Worm (Caenorhabditis elegans) whole organism, late embryonic: Measurements from ENCODE around the gene C16C8.22.
"Not testable (repeated sequence)": the region's sequence is repeated elsewhere in the genome, so short reads cannot be mapped to it uniquely, and the experiment has no call there.

ENCODE experiments used
- F13H6.1 ChIP-seq: sonication (generic microtip); optimal IDR thresholded peaks from 2 replicates; lab custom pipeline; 2016; ENCODE audit warnings: missing genetic modification characterization, missing compliant biosample characterization
- K02D7.2 ChIP-seq: sonication (generic microtip); optimal IDR thresholded peaks from 2 replicates; lab custom pipeline; 2017; ENCODE audit warnings: mild to moderate bottlenecking, missing genetic modification characterization, missing compliant biosample characterization
- K09A11.1 ChIP-seq: sonication (generic microtip); optimal IDR thresholded peaks from 2 replicates; lab custom pipeline; 2017; ENCODE audit warnings: antibody characterized with exemption, mild to moderate bottlenecking, missing genetic modification characterization, missing compliant biosample characterization; ENCODE audit not compliant: insufficient read depth
- T23F11.4 ChIP-seq: fragments of 200-800 bp; sonication (Bioruptor generic); optimal IDR thresholded peaks from 2 replicates; lab custom pipeline; 2018; ENCODE audit warnings: mild to moderate bottlenecking, missing genetic modification characterization, missing compliant biosample characterization
- Y22D7AL.16 ChIP-seq: sonication (generic microtip); optimal IDR thresholded peaks from 2 replicates; lab custom pipeline; 2016; ENCODE audit warnings: missing genetic modification characterization, missing compliant biosample characterization
- ama-1 ChIP-seq: fragments of 150-350 bp; optimal IDR thresholded peaks from 2 replicates; lab custom pipeline; 2014
- ceh-2 ChIP-seq: sonication (generic microtip); optimal IDR thresholded peaks from 2 replicates; lab custom pipeline; 2016; ENCODE audit warnings: missing genotype, missing genetic modification characterization, missing compliant biosample characterization
- ceh-22 ChIP-seq: sonication (generic microtip); optimal IDR thresholded peaks from 2 replicates; lab custom pipeline; 2017; ENCODE audit warnings: missing biosample characterization, missing genetic modification characterization
- ceh-24 ChIP-seq: sonication (generic microtip); optimal IDR thresholded peaks from 2 replicates; lab custom pipeline; 2016; ENCODE audit warnings: mild to moderate bottlenecking, missing genetic modification characterization, missing compliant biosample characterization
- ceh-30 ChIP-seq: fragments of 150-350 bp; optimal IDR thresholded peaks from 2 replicates; lab custom pipeline; 2014; ENCODE audit warnings: missing biosample characterization, missing genetic modification characterization
- ceh-45 ChIP-seq: fragments of 200-800 bp; sonication (Bioruptor generic); IDR thresholded peaks from 2 replicates; pipeline ENCODE4 v1.3.6; 2022; ENCODE audit warnings: missing genetic modification reagents, missing genetic modification characterization, missing compliant biosample characterization
- ceh-48 ChIP-seq: sonication (generic microtip); optimal IDR thresholded peaks from 2 replicates; lab custom pipeline; 2016; ENCODE audit warnings: missing genetic modification characterization, inconsistent platforms, missing compliant biosample characterization
- ceh-6 ChIP-seq: fragments of 200-800 bp; sonication (Bioruptor generic); optimal IDR thresholded peaks from 2 replicates; lab custom pipeline; 2018; ENCODE audit warnings: mild to moderate bottlenecking, missing genetic modification characterization, missing compliant biosample characterization
- dmd-4 ChIP-seq: sonication (generic microtip); optimal IDR thresholded peaks from 2 replicates; lab custom pipeline; 2016; ENCODE audit warnings: borderline replicate concordance, missing genetic modification characterization, missing compliant biosample characterization
- elt-2 ChIP-seq: sonication (generic microtip); optimal IDR thresholded peaks from 2 replicates; lab custom pipeline; 2016; ENCODE audit warnings: missing genetic modification reagents, missing genetic modification characterization, missing compliant biosample characterization
- elt-4 ChIP-seq: sonication (generic microtip); optimal IDR thresholded peaks from 2 replicates; lab custom pipeline; 2016; ENCODE audit warnings: missing genetic modification characterization, missing compliant biosample characterization
- ets-4 ChIP-seq: sonication (generic microtip); optimal IDR thresholded peaks from 2 replicates; lab custom pipeline; 2016; ENCODE audit warnings: missing genetic modification characterization, missing compliant biosample characterization
- eyg-1 ChIP-seq: sonication (generic microtip); optimal IDR thresholded peaks from 2 replicates; lab custom pipeline; 2016; ENCODE audit warnings: missing genotype, missing genetic modification characterization, missing compliant biosample characterization
- fkh-10 ChIP-seq: fragments of 150-350 bp; optimal IDR thresholded peaks from 2 replicates; lab custom pipeline; 2014; ENCODE audit warnings: missing biosample characterization, missing genetic modification reagents, missing genetic modification characterization
- hlh-13 ChIP-seq: fragments of 200-800 bp; sonication (Bioruptor generic); optimal IDR thresholded peaks from 2 replicates; lab custom pipeline; 2018; ENCODE audit warnings: mild to moderate bottlenecking, missing genetic modification characterization, missing compliant biosample characterization
- hlh-15 ChIP-seq: sonication (generic microtip); optimal IDR thresholded peaks from 2 replicates; lab custom pipeline; 2016; ENCODE audit warnings: missing genetic modification characterization, missing compliant biosample characterization
- hlh-30 ChIP-seq: sonication (generic microtip); optimal IDR thresholded peaks from 2 replicates; lab custom pipeline; 2017; ENCODE audit warnings: antibody characterized with exemption, missing genetic modification characterization, missing compliant biosample characterization; ENCODE audit not compliant: insufficient read depth
- hlh-6 ChIP-seq: sonication (generic microtip); optimal IDR thresholded peaks from 2 replicates; lab custom pipeline; 2016; ENCODE audit warnings: missing genotype, missing genetic modification characterization, missing compliant biosample characterization
- hlh-8 ChIP-seq: sonication (generic microtip); optimal IDR thresholded peaks from 2 replicates; lab custom pipeline; 2016; ENCODE audit warnings: missing genotype, missing genetic modification characterization, missing compliant biosample characterization
- lin-11 ChIP-seq: fragments of 200-800 bp; sonication (Bioruptor generic); optimal IDR thresholded peaks from 2 replicates; lab custom pipeline; 2018; ENCODE audit warnings: mild to moderate bottlenecking, missing genetic modification characterization, missing compliant biosample characterization
- nhr-11 ChIP-seq: fragments of 150-350 bp; optimal IDR thresholded peaks from 2 replicates; lab custom pipeline; 2014; ENCODE audit warnings: missing biosample characterization, missing genetic modification characterization
- pag-3 ChIP-seq: sonication (generic microtip); optimal IDR thresholded peaks from 2 replicates; lab custom pipeline; 2016; ENCODE audit warnings: missing compliant biosample characterization, missing genetic modification characterization, borderline replicate concordance
- pat-9 ChIP-seq: fragments of 200-800 bp; sonication (Bioruptor generic); optimal IDR thresholded peaks from 2 replicates; lab custom pipeline; 2018; ENCODE audit warnings: mild to moderate bottlenecking, missing genetic modification characterization, moderate library complexity, missing compliant biosample characterization
- pax-1 ChIP-seq: fragments of 150-350 bp; optimal IDR thresholded peaks from 2 replicates; lab custom pipeline; 2014; ENCODE audit warnings: missing biosample characterization, missing genetic modification characterization
- pha-4 ChIP-seq: fragments of 150-350 bp; optimal IDR thresholded peaks from 2 replicates; lab custom pipeline; 2018; ENCODE audit warnings: missing biosample characterization, missing genetic modification reagents, missing genetic modification characterization
- pqm-1 ChIP-seq: sonication (generic microtip); optimal IDR thresholded peaks from 2 replicates; lab custom pipeline; 2016; ENCODE audit warnings: missing genetic modification characterization, missing compliant biosample characterization
- pros-1 ChIP-seq: fragments of 150-350 bp; optimal IDR thresholded peaks from 2 replicates; lab custom pipeline; 2014; ENCODE audit warnings: missing biosample characterization, missing genetic modification reagents, missing genetic modification characterization
- ref-2 ChIP-seq: sonication (generic microtip); optimal IDR thresholded peaks from 2 replicates; lab custom pipeline; 2016; ENCODE audit warnings: missing genetic modification characterization, missing compliant biosample characterization
- rnt-1 ChIP-seq: sonication (generic microtip); optimal IDR thresholded peaks from 2 replicates; lab custom pipeline; 2016; ENCODE audit warnings: missing genetic modification characterization, missing compliant biosample characterization
- syd-9 ChIP-seq: sonication (generic microtip); optimal IDR thresholded peaks from 2 replicates; lab custom pipeline; 2016; ENCODE audit warnings: mild to moderate bottlenecking, missing genetic modification characterization, moderate library complexity, missing compliant biosample characterization
- tbx-2 ChIP-seq: sonication (generic microtip); optimal IDR thresholded peaks from 2 replicates; lab custom pipeline; 2016; ENCODE audit warnings: missing genetic modification characterization, missing compliant biosample characterization
- ttx-3 ChIP-seq: sonication (generic microtip); optimal IDR thresholded peaks from 2 replicates; lab custom pipeline; 2016; ENCODE audit warnings: missing genetic modification reagents, missing genetic modification characterization, missing compliant biosample characterization
- unc-3 ChIP-seq, 2 experiments: fragments of 200-800 bp in 1 of 2; sonication (Bioruptor generic) in 1 of 2; sonication (generic microtip) in 1 of 2; conservative IDR thresholded peaks in 1 of 2; optimal IDR thresholded peaks in 1 of 2; 2 replicates each; pipeline versions ENCODE4 v1.3.6 to Lab custom; 2016 to 2022; ENCODE audit warnings: missing compliant biosample characterization in 2 of 2, missing genetic modification characterization in 2 of 2, missing genetic modification reagents in 1 of 2

The C16C8.22 gene

DNA sequence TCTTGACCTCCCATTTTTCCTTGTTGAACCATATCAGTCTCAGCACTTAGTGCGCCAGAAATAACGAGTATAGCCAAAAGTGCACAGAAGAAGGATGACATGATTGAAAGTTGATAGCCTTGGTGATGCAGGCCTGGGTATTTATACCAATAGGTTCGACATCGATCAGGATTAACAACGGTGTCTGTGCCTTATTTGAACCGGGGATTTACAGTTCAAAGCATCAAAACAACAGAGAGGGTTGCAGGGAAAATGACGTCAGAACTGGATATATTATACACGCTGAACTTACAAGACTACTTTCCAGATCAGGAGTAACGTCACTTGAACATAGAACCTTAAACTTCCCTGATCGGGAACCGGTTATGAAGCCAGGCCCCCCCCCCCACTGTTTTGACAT, 29.3 kb upstream of the C16C8.22 start, which contains the start of gene Y49F6B.12:
Gene Y49F6B.12 (minus strand): TSS at position 101 of the 400 bp plus-strand sequence.
- TF ChIP-seq ets-4 (tag; lab: Kevin White, UChicago) = no peak
- TF ChIP-seq ceh-24 (tag; lab: Kevin White, UChicago) = no peak
- TF ChIP-seq rnt-1 = no peak
- no peak for TF ChIP-seq unc-3 (GFP tag; conservative IDR thresholded peaks at IDR 0.05; lab: Robert Waterston, UW)
- no peak for TF ChIP-seq unc-3 (tag; optimal IDR thresholded peaks at IDR 0.05; lab: Kevin White, UChicago)
- no peak for TF ChIP-seq T23F11.4 (GFP tag; lab: Kevin White, UChicago)
- no peak for TF ChIP-seq pat-9 (tag; lab: Kevin White, UChicago)
- no peak for TF ChIP-seq elt-4 (tag; lab: Kevin White, UChicago)
- TF ChIP-seq ceh-22 (tag; lab: Kevin White, UChicago) = no peak
- no peak for TF ChIP-seq pag-3 (tag; lab: Kevin White, UChicago)
- TF ChIP-seq ceh-30 = no peak
- no peak for TF ChIP-seq eyg-1 (tag; lab: Kevin White, UChicago)
- TF ChIP-seq Y22D7AL.16 (tag; lab: Kevin White, UChicago) = no peak
- TF ChIP-seq tbx-2 (tag; lab: Kevin White, UChicago) = no peak
- no peak for TF ChIP-seq ref-2 (tag; lab: Kevin White, UChicago)
- TF ChIP-seq dmd-4 (tag; lab: Kevin White, UChicago) = no peak

DNA sequence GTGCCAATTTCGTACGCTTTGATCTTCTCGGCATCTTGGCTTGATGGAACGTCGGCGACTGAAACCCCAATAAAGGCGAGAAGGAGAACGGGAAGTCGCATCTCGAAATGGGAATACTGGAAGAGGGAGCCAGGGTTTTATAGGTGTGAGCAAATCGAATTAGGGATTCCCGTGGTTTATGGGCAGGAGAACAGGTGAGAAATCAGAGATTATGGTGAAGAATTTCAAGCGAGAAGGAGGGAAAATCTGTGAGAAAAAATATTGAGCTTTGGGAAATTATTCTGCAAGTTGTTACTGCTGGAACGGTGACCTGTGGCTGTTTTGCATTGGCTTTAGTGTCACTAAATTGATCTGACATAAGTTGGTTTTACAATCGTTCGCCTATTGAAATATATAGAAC, 28.5 kb upstream of the C16C8.22 start, which contains the start of gene Y49F6B.13:
Gene Y49F6B.13 (minus strand): TSS at position 101 of the 400 bp plus-strand sequence.
- TF ChIP-seq unc-3 (GFP tag; conservative IDR thresholded peaks at IDR 0.05; lab: Robert Waterston, UW) (no peak), unc-3 (tag; optimal IDR thresholded peaks at IDR 0.05; lab: Kevin White, UChicago) (no peak), hlh-30 (tag; lab: Kevin White, UChicago) (no peak), ceh-48 (tag; lab: Kevin White, UChicago) (no peak), pqm-1 (tag; lab: Kevin White, UChicago) (no peak), hlh-13 (GFP tag; lab: Kevin White, UChicago) (no peak), pax-1 (tag; lab: Kevin White, UChicago) (no peak), pag-3 (tag; lab: Kevin White, UChicago) (no peak), nhr-11 (tag; lab: Kevin White, UChicago) (no peak), ceh-2 (tag; lab: Kevin White, UChicago) (no peak), F13H6.1 (tag; lab: Kevin White, UChicago) (no peak), ttx-3 (tag; lab: Kevin White, UChicago) (no peak), K09A11.1 (tag; lab: Kevin White, UChicago) (no peak), pros-1 (tag; lab: Kevin White, UChicago) (no peak), dmd-4 (tag; lab: Kevin White, UChicago) (no peak), K02D7.2 (tag; lab: Kevin White, UChicago) (no peak), rnt-1 (no peak), syd-9 (tag; lab: Kevin White, UChicago) (no peak), ama-1 (lab: Kevin White, UChicago) (no peak), hlh-8 (tag; lab: Kevin White, UChicago) (no peak), hlh-15 (tag; lab: Kevin White, UChicago) (no peak)
- TF ChIP-seq, all 69 proteins: peak for 0

DNA sequence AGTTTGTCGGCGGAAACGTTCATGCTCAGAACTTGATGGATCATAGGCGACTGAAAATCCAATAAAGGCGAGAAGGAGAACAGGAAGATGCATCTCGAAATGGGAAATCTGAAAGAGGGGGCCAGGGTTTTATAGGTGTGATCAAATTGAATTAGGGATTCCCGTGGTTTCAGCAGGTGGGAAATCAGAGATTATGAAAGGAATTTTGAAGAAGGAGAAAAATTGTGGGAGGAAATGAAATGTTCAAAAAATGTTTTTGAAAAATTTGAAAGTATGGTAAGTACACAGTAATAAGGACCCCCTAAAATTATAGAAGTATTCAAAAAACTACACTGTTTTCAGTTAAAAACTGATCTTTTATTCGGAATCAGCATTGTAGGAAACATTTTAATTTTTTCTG, 27.5 kb upstream of the C16C8.22 start, which contains the start of gene Y49F6B.20:
Gene Y49F6B.20 (minus strand): TSS at position 101 of the 400 bp plus-strand sequence.
- TF ChIP-seq tbx-2 (tag; lab: Kevin White, UChicago) = no peak
- TF ChIP-seq, all 69 proteins: peak for 0

DNA sequence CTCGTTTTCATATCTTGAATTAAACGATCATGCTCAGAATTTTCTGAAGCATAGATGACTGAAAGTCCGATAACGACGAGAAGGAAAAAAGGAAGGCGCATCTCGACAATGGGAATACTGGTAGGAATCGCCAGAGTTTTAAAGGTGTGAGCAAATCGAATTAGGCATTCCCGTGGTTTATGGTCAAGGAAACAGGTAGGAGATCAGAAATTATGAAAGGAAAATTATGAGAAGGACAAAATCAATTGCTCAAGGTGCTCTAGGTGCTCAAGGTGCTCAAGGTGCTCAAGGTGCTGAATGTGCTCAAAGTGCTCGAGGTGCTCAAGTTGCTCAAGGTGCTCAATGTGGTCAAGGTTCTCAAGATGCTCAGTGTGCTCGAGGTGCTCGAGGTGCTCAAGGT, 21.5 kb upstream of the C16C8.22 start, which contains the start of gene C16C8.10:
Gene C16C8.10 (minus strand): TSS at position 101 of the 400 bp plus-strand sequence.
- TF ChIP-seq unc-3 (GFP tag; conservative IDR thresholded peaks at IDR 0.05; lab: Robert Waterston, UW); unc-3 (tag; optimal IDR thresholded peaks at IDR 0.05; lab: Kevin White, UChicago); ceh-22 (tag; lab: Kevin White, UChicago); rnt-1: not testable (repeated sequence)

DNA sequence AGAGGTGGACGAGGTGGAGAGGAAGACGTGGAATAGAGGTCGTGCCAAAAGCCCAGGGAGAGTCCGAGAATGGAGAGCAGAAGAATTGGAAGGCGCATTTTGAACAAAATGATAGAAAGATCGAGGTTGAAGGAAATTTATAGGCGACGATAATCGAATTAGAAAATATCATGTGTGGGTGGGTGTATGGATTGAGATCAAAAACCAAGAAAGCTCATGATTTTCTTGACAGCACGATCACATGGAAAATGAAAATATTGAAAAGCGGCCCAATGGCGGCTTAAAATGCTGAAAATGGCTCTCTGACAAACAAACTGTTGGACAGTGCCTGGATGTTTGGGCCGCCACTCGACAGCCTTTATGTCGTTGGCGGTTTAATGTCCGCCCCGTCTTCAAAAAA, 20.0 kb upstream of the C16C8.22 start, which contains the start of gene C16C8.9:
Gene C16C8.9 (minus strand): TSS at position 101 of the 400 bp plus-strand sequence.
- TF ChIP-seq ceh-6 (GFP tag; lab: Kevin White, UChicago) (no peak), hlh-30 (tag; lab: Kevin White, UChicago) (no peak), fkh-10 (GFP tag; lab: Kevin White, UChicago) (no peak), ceh-45 (GFP tag; lab: Robert Waterston, UW) (no peak), F13H6.1 (tag; lab: Kevin White, UChicago) (no peak), hlh-15 (tag; lab: Kevin White, UChicago) (no peak), elt-2 (tag; lab: Kevin White, UChicago) (no peak), pag-3 (tag; lab: Kevin White, UChicago) (no peak), hlh-6 (no peak), eyg-1 (tag; lab: Kevin White, UChicago) (no peak), lin-11 (tag; lab: Kevin White, UChicago) (no peak), pha-4 (tag; lab: Kevin White, UChicago) (no peak)
